Worm (Caenorhabditis elegans) whole organism, young adult: ENCODE results near the gene str-40.
"Not testable (repeated sequence)": the region's sequence is repeated elsewhere in the genome, so short reads cannot be mapped to it uniquely, and the experiment has no call there.

Experiments
- B0019.2 ChIP-seq: fragments of 200-800 bp; sonication (Bioruptor generic); conservative IDR thresholded peaks from 2 replicates; pipeline ENCODE4 v1.3.6; 2022; ENCODE audit warnings: missing genetic modification reagents, missing genetic modification characterization, missing compliant biosample characterization
- B0261.1 ChIP-seq: sonication (generic microtip); optimal IDR thresholded peaks from 2 replicates; lab custom pipeline; 2016; ENCODE audit warnings: mild to moderate bottlenecking, missing genetic modification characterization, moderate library complexity, missing compliant biosample characterization
- D2030.7 ChIP-seq: fragments of 200-800 bp; sonication (Bioruptor generic); IDR thresholded peaks from 2 replicates; pipeline ENCODE4 v1.3.6; 2022; ENCODE audit warnings: missing genetic modification reagents, missing genetic modification characterization, missing compliant biosample characterization
- F22D6.2 ChIP-seq: sonication (generic microtip); optimal IDR thresholded peaks from 2 replicates; lab custom pipeline; 2016; ENCODE audit warnings: mild to moderate bottlenecking, missing genetic modification characterization, missing compliant biosample characterization
- F37B4.10 ChIP-seq: fragments of 200-800 bp; sonication (Bioruptor generic); IDR thresholded peaks from 2 replicates; pipeline ENCODE4 v1.3.6; 2022; ENCODE audit warnings: missing genetic modification characterization, missing compliant biosample characterization
- F39B2.1 ChIP-seq: fragments of 200-800 bp; sonication (Bioruptor generic); IDR thresholded peaks from 2 replicates; pipeline ENCODE4 v1.3.6; 2022; ENCODE audit warnings: missing genetic modification reagents, missing genetic modification characterization, missing compliant biosample characterization
- F55B11.4 ChIP-seq: sonication (generic microtip); optimal IDR thresholded peaks from 2 replicates; lab custom pipeline; 2016; ENCODE audit warnings: missing compliant biosample characterization, missing genetic modification characterization, borderline replicate concordance; ENCODE audit not compliant: insufficient read depth
- K11D2.4 ChIP-seq: fragments of 200-800 bp; sonication (Bioruptor generic); IDR thresholded peaks from 2 replicates; pipeline ENCODE4 v1.3.6; 2022; ENCODE audit warnings: missing genetic modification reagents, missing genetic modification characterization, missing compliant biosample characterization
- Y67H2A.10 ChIP-seq: fragments of 200-800 bp; sonication (Bioruptor generic); conservative IDR thresholded peaks from 2 replicates; pipeline ENCODE4 v1.3.6; 2022; ENCODE audit warnings: missing genetic modification reagents, missing genetic modification characterization, missing compliant biosample characterization
- ZK185.1 ChIP-seq: sonication (generic microtip); optimal IDR thresholded peaks from 2 replicates; lab custom pipeline; 2016; ENCODE audit warnings: mild to moderate bottlenecking, missing genetic modification characterization, missing compliant biosample characterization; ENCODE audit not compliant: poor library complexity, severe bottlenecking
- athp-1 ChIP-seq: sonication (generic microtip); optimal IDR thresholded peaks from 2 replicates; lab custom pipeline; 2017; ENCODE audit warnings: mild to moderate bottlenecking, missing genetic modification characterization, missing compliant biosample characterization
- attf-5 ChIP-seq: fragments of 200-800 bp; sonication (Bioruptor generic); optimal IDR thresholded peaks from 2 replicates; lab custom pipeline; 2018; ENCODE audit warnings: mild to moderate bottlenecking, missing genetic modification characterization, missing compliant biosample characterization
- bed-1 ChIP-seq: fragments of 200-800 bp; sonication (Bioruptor generic); IDR thresholded peaks from 2 replicates; pipeline ENCODE4 v1.3.6; 2022; ENCODE audit warnings: missing genetic modification reagents, missing genetic modification characterization, missing compliant biosample characterization
- cebp-2 ChIP-seq: fragments of 200-800 bp; sonication (Bioruptor generic); IDR thresholded peaks from 2 replicates; pipeline ENCODE4 v1.3.6; 2022; ENCODE audit warnings: missing genetic modification characterization, missing compliant biosample characterization
- ceh-100 ChIP-seq: fragments of 200-800 bp; sonication (Bioruptor generic); IDR thresholded peaks from 2 replicates; pipeline ENCODE4 v1.3.6; 2022; ENCODE audit warnings: missing genetic modification reagents, missing genetic modification characterization, missing compliant biosample characterization
- ceh-79 ChIP-seq: sonication (generic microtip); optimal IDR thresholded peaks from 2 replicates; lab custom pipeline; 2017; ENCODE audit warnings: mild to moderate bottlenecking, missing genetic modification characterization, missing compliant biosample characterization
- ceh-91 ChIP-seq: fragments of 200-800 bp; sonication (Bioruptor generic); IDR thresholded peaks from 2 replicates; pipeline ENCODE4 v1.3.6; 2022; ENCODE audit warnings: missing genetic modification reagents, missing genetic modification characterization, missing compliant biosample characterization
- dox-1 ChIP-seq: fragments of 200-800 bp; sonication (Bioruptor generic); IDR thresholded peaks from 2 replicates; pipeline ENCODE4 v1.3.6; 2022; ENCODE audit warnings: missing genetic modification reagents, missing genetic modification characterization, missing compliant biosample characterization
- ekl-4 ChIP-seq: fragments of 200-800 bp; sonication (Bioruptor generic); IDR thresholded peaks from 2 replicates; pipeline ENCODE4 v1.3.6; 2022; ENCODE audit warnings: missing genetic modification reagents, missing genetic modification characterization, missing compliant biosample characterization
- gei-17 ChIP-seq: fragments of 200-800 bp; sonication (Bioruptor generic); optimal IDR thresholded peaks from 2 replicates; lab custom pipeline; 2018; ENCODE audit warnings: mild to moderate bottlenecking, missing genetic modification characterization, missing compliant biosample characterization
- him-1 ChIP-seq: sonication (generic microtip); optimal IDR thresholded peaks from 2 replicates; lab custom pipeline; 2016; ENCODE audit warnings: missing genotype, missing genetic modification reagents, missing genetic modification characterization, missing compliant biosample characterization
- hlh-26 ChIP-seq: fragments of 200-800 bp; sonication (Bioruptor generic); conservative IDR thresholded peaks from 2 replicates; pipeline ENCODE4 v1.3.6; 2022; ENCODE audit warnings: missing genetic modification reagents, missing genetic modification characterization, missing compliant biosample characterization
- hmg-1.2 ChIP-seq: fragments of 200-800 bp; sonication (Bioruptor generic); IDR thresholded peaks from 2 replicates; pipeline ENCODE4 v1.3.6; 2022; ENCODE audit warnings: missing genetic modification reagents, missing genetic modification characterization, missing compliant biosample characterization
- hrde-1 ChIP-seq: sonication (generic microtip); optimal IDR thresholded peaks from 2 replicates; lab custom pipeline; 2016; ENCODE audit warnings: missing genetic modification characterization, mild to moderate bottlenecking, missing compliant biosample characterization, moderate library complexity, missing genotype, missing genetic modification reagents, borderline replicate concordance
- lag-1 ChIP-seq: fragments of 200-800 bp; sonication (Bioruptor generic); IDR thresholded peaks from 2 replicates; pipeline ENCODE4 v1.3.6; 2022; ENCODE audit warnings: missing genetic modification reagents, missing genetic modification characterization, missing compliant biosample characterization
- let-526 ChIP-seq: fragments of 200-800 bp; sonication (Bioruptor generic); IDR thresholded peaks from 2 replicates; pipeline ENCODE4 v1.3.6; 2022; ENCODE audit warnings: missing genetic modification reagents, missing genetic modification characterization, missing compliant biosample characterization
- lin-54 ChIP-seq: fragments of 200-800 bp; sonication (Bioruptor generic); optimal IDR thresholded peaks from 2 replicates; lab custom pipeline; 2018; ENCODE audit warnings: mild to moderate bottlenecking, missing genetic modification characterization, missing compliant biosample characterization
- nhr-27 ChIP-seq: fragments of 200-800 bp; sonication (Bioruptor generic); optimal IDR thresholded peaks from 2 replicates; lab custom pipeline; 2018; ENCODE audit warnings: mild to moderate bottlenecking, missing genetic modification characterization, moderate library complexity, missing compliant biosample characterization
- nhr-80 ChIP-seq: sonication (generic microtip); optimal IDR thresholded peaks from 2 replicates; lab custom pipeline; 2016; ENCODE audit warnings: missing genetic modification characterization, missing compliant biosample characterization
- sdz-38 ChIP-seq: sonication (generic microtip); optimal IDR thresholded peaks from 2 replicates; lab custom pipeline; 2016; ENCODE audit warnings: missing genotype, missing genetic modification characterization, missing compliant biosample characterization
- snpc-4 ChIP-seq, 5 experiments: fragments of 150-350 bp in 1 of 5; sonication (generic microtip) in 4 of 5; optimal IDR thresholded peaks; 2 replicates each; lab custom pipeline; 2014 to 2018; ENCODE audit warnings: missing genetic modification characterization in 5 of 5, missing biosample characterization in 3 of 5, antibody characterized with exemption in 2 of 5, mild to moderate bottlenecking in 2 of 5, missing compliant biosample characterization in 2 of 5, missing genotype in 2 of 5, moderate library complexity in 2 of 5, missing genetic modification reagents in 1 of 5
- unc-130 ChIP-seq: sonication (generic microtip); optimal IDR thresholded peaks from 2 replicates; lab custom pipeline; 2016; ENCODE audit warnings: missing genetic modification reagents, missing genetic modification characterization, missing compliant biosample characterization
- ztf-3 ChIP-seq: fragments of 200-800 bp; sonication (Bioruptor generic); optimal IDR thresholded peaks from 2 replicates; lab custom pipeline; 2018; ENCODE audit warnings: mild to moderate bottlenecking, missing genetic modification characterization, missing compliant biosample characterization

Gene str-40

DNA sequence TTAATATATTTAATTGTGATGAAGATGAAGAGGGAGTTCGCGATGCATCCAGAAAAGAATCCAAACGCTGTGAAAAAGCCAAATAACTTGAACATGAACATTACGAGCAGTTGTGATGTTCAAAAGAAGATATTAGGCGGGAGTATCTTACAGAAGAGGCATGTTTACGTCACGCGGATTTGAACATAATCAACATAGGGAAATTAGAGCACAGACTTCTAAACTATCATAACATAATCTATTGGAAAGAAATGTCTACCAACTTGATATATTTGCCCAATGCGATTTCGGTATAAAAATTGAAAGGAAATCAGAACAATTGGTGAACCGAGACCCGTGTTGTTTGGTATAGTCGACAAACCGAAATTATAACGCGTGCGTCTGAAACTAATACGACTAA, 35.1 kb upstream of the str-40 start, which contains the start of gene str-66:
Gene str-66, minus strand, starts transcription at position 101 of the 400 bp plus-strand sequence.
- TF ChIP-seq athp-1 (no peak), F22D6.2 (tag; lab: Kevin White, UChicago) (no peak), ztf-3 (GFP tag; lab: Kevin White, UChicago) (no peak), lin-54 (GFP tag; lab: Kevin White, UChicago) (no peak), hmg-1.2 (GFP tag; lab: Robert Waterston, UW) (no peak), F37B4.10 (GFP tag; lab: Robert Waterston, UW) (no peak), attf-5 (no peak), ceh-79 (tag; lab: Kevin White, UChicago) (no peak), ekl-4 (GFP tag; lab: Robert Waterston, UW) (no peak), dox-1 (GFP tag; lab: Robert Waterston, UW) (no peak), B0261.1 (no peak), K11D2.4 (GFP tag; lab: Robert Waterston, UW) (no peak), F39B2.1 (GFP tag; lab: Robert Waterston, UW) (no peak), D2030.7 (no peak)

DNA sequence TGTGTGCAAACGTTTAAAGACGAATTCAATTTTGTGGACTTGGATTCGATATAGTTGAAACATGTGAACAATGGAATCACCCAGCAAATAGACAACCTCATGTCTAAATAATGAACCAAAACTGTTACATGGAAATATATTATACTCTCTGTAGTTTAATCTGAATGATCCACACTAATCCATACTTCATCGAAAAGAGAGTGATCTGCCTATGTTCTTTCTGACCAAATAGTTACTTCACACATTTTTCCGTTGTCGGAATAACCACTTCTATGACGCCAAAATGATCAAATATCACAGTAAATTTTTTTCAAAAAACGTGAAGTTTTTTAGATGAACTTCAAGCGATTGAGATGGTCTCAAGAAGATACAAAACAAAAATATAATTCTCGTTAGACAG, 33.0 kb upstream of the str-40 start, which contains the start of gene Y73C8C.4:
Gene Y73C8C.4, minus strand, starts transcription at position 101 of the 400 bp plus-strand sequence.
- TF ChIP-seq unc-130 (GFP tag; lab: Kevin White, UChicago); Y67H2A.10 (GFP tag; lab: Robert Waterston, UW); ekl-4 (GFP tag; lab: Robert Waterston, UW): not testable (repeated sequence)

DNA sequence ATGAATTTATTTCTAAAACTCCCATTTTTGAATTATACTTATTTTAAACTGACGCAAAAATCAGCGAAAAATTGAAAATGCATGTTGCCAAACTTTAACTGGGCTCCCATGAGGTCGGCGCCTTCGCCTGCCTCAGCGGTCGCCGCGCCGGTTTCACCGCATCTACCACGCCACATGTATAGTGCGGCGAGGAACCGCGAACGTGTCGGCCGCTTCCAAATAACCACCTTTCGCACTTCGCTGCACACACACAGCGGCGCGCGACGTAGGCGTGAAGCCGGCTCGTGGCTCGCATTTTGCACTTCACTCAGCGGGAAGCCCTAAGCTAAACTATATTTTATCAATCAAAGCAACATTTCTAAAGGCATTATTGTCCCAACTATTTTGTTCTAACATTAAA, 31.5 kb upstream of the str-40 start:
- TF ChIP-seq snpc-4 (GFP tag; optimal IDR thresholded peaks at IDR 0.05; lab: Kevin White, UChicago): no peak
- TF ChIP-seq snpc-4 (tag; optimal IDR thresholded peaks at IDR 0.05; lab: Kevin White, UChicago): peak in 1 of 4 experiments; percentile 53
- TF ChIP-seq hlh-26 (GFP tag; lab: Robert Waterston, UW): no peak
- no peak for TF ChIP-seq sdz-38
- TF ChIP-seq ceh-100 (GFP tag; lab: Robert Waterston, UW): no peak
- TF ChIP-seq attf-5: no peak

DNA sequence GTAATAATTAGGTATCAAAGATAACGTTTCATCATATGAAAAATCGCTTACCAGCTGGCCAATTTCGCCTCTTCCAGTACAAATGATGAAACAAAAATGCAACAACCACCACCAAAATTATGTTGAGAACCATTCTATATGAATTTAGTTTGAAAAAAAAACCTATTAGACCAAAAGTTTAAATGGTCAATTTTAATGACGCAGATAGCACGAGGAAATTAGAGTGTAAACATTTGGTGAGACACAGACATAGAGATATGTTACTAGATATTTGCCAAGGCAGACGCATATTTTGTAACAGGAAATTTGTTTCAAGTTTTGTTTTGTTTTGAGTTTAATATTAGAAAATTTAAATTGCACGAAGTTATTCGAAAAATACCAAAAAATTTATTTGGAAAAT, 25.4 kb upstream of the str-40 start, which contains the start of gene cyp-33C9:
Gene cyp-33C9, minus strand, starts transcription at position 211 of the 400 bp plus-strand sequence.
- TF ChIP-seq ZK185.1 (tag; lab: Kevin White, UChicago): no peak
- no peak for TF ChIP-seq him-1 (tag; lab: Kevin White, UChicago)
- peak; percentile 8 for TF ChIP-seq nhr-80 (tag; lab: Kevin White, UChicago)
- no peak for TF ChIP-seq B0019.2 (GFP tag; lab: Robert Waterston, UW)
- TF ChIP-seq gei-17: no peak
- TF ChIP-seq nhr-27 (tag; lab: Kevin White, UChicago): no peak
- peak; percentile 34; the same call in 1 of the 2 replicates for TF ChIP-seq hmg-1.2 (GFP tag; lab: Robert Waterston, UW)

DNA sequence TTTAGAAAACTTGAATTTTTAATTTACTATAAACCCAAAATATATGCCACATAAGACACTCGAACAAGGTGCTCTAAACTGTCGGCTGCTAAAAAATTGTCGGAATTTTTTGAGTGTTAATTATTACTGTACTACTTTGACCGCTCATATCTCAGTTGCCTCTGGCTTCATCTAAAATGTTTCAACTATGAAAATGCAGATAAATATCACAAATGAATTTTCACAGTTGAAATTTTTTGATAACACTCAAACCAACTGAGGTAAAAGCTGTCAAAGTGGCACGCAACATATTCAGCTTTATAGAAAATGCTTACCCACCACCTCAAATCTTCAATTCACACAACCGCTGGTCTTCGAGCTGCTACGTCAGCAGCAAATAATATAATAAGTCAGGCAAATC, 19.8 kb upstream of the str-40 start, which contains the start of gene acs-21:
Gene acs-21, plus strand, starts transcription at position 301 of the 400 bp plus-strand sequence.
- TF ChIP-seq F55B11.4 (tag; lab: Kevin White, UChicago) (no peak), ceh-91 (GFP tag; lab: Robert Waterston, UW) (no peak), bed-1 (no peak), F37B4.10 (GFP tag; lab: Robert Waterston, UW) (no peak), cebp-2 (GFP tag; lab: Robert Waterston, UW) (no peak), let-526 (GFP tag; lab: Robert Waterston, UW) (no peak), lag-1 (no peak), him-1 (tag; lab: Kevin White, UChicago) (no peak), sdz-38 (no peak), hrde-1 (no peak)
